Worm (Caenorhabditis elegans): ENCODE data around the gene R02F2.1.

R02F2.1 gene

ce11 chrIII:5517423-5517822 lies 15.7 kb downstream of the R02F2.1 start, which contains the start of gene nekl-4:
nekl-4 (minus strand) TSS chrIII:5517523.
- TF ChIP-seq sox-2 (GFP tag; IDR thresholded peaks at IDR 0.05) (no peak), ets-4 (tag; optimal IDR thresholded peaks at IDR 0.05) (no peak), F13H6.1 (tag; optimal IDR thresholded peaks at IDR 0.05) (no peak), pros-1 (tag; optimal IDR thresholded peaks at IDR 0.05) (no peak), C38D4.7 (GFP tag; optimal IDR thresholded peaks at IDR 0.05) (no peak), hlh-13 (GFP tag; optimal IDR thresholded peaks at IDR 0.05) (no peak), sox-4 (tag; optimal IDR thresholded peaks at IDR 0.05) (no peak), tbx-7 (tag; optimal IDR thresholded peaks at IDR 0.05) (no peak), unc-42 (tag; optimal IDR thresholded peaks at IDR 0.05) (no peak), pqm-1 (tag; optimal IDR thresholded peaks at IDR 0.05) (no peak), lin-11 (tag; optimal IDR thresholded peaks at IDR 0.05) (no peak), ceh-9 (tag; optimal IDR thresholded peaks at IDR 0.05) (no peak), K02D7.2 (tag; optimal IDR thresholded peaks at IDR 0.05) (no peak), fkh-10 (GFP tag; optimal IDR thresholded peaks at IDR 0.05) (no peak), pat-9 (tag; optimal IDR thresholded peaks at IDR 0.05) (no peak), nhr-11 (tag; optimal IDR thresholded peaks at IDR 0.05) (no peak), ama-1 (optimal IDR thresholded peaks at IDR 0.05) (no peak), dmd-4 (tag; optimal IDR thresholded peaks at IDR 0.05; ENCODE audit: borderline replicate concordance) (no peak), nfya-1 (tag; optimal IDR thresholded peaks at IDR 0.05) (no peak)

- no peak for TF ChIP-seq unc-3 (GFP tag; conservative IDR thresholded peaks at IDR 0.05)
- no peak for TF ChIP-seq unc-3 (tag; optimal IDR thresholded peaks at IDR 0.05)
- no peak for TF ChIP-seq ceh-22 (tag; optimal IDR thresholded peaks at IDR 0.05)
- no peak for TF ChIP-seq elt-2 (tag; optimal IDR thresholded peaks at IDR 0.05)
- no peak for TF ChIP-seq pat-9 (tag; optimal IDR thresholded peaks at IDR 0.05)
- no peak for TF ChIP-seq ahr-1 (tag; optimal IDR thresholded peaks at IDR 0.05)
- no peak for TF ChIP-seq nhr-11 (tag; optimal IDR thresholded peaks at IDR 0.05)
- no peak for TF ChIP-seq fkh-6 (tag; optimal IDR thresholded peaks at IDR 0.05)
- TF ChIP-seq hlh-8 (tag; optimal IDR thresholded peaks at IDR 0.05) = no peak
- TF ChIP-seq ceh-18 (tag; optimal IDR thresholded peaks at IDR 0.05) = no peak
- TF ChIP-seq elt-4 (tag; optimal IDR thresholded peaks at IDR 0.05) = no peak
Observed at ce11 chrIII:5521930-5522329, 20.2 kb downstream of the R02F2.1 start, which contains the start of gene D1044.4. D1044.4 (minus strand) TSS chrIII:5522030.

- no peak for TF ChIP-seq ahr-1 (tag; optimal IDR thresholded peaks at IDR 0.05)
- no peak for TF ChIP-seq hlh-13 (GFP tag; optimal IDR thresholded peaks at IDR 0.05)
- no peak for TF ChIP-seq rnt-1 (tag; optimal IDR thresholded peaks at IDR 0.05)
- TF ChIP-seq F13H6.1 (tag; optimal IDR thresholded peaks at IDR 0.05) = no peak
- TF ChIP-seq ceh-34 (tag; optimal IDR thresholded peaks at IDR 0.05) = no peak
- TF ChIP-seq ceh-31 (tag; optimal IDR thresholded peaks at IDR 0.05) = no peak
- no peak for TF ChIP-seq ets-4 (tag; optimal IDR thresholded peaks at IDR 0.05)
- TF ChIP-seq dve-1 (tag; optimal IDR thresholded peaks at IDR 0.05) = no peak
Observed at ce11 chrIII:5525973-5526372, 24.3 kb downstream of the R02F2.1 start, which contains the start of gene dex-1. dex-1 (plus strand) TSS chrIII:5526104.

- TF ChIP-seq tbx-7 (tag; optimal IDR thresholded peaks at IDR 0.05) (no peak), sox-2 (GFP tag; IDR thresholded peaks at IDR 0.05) (no peak), ceh-18 (tag; optimal IDR thresholded peaks at IDR 0.05) (no peak), pros-1 (tag; optimal IDR thresholded peaks at IDR 0.05) (no peak), ttx-3 (tag; optimal IDR thresholded peaks at IDR 0.05) (no peak), che-1 (tag; optimal IDR thresholded peaks at IDR 0.05) (no peak), lim-6 (tag; optimal IDR thresholded peaks at IDR 0.05) (no peak), ceh-24 (tag; optimal IDR thresholded peaks at IDR 0.05) (no peak), T23F11.4 (GFP tag; optimal IDR thresholded peaks at IDR 0.05) (no peak), dmd-4 (tag; optimal IDR thresholded peaks at IDR 0.05; ENCODE audit: borderline replicate concordance) (no peak), fax-1 (tag; optimal IDR thresholded peaks at IDR 0.05) (no peak), sdc-2 (tag; optimal IDR thresholded peaks at IDR 0.05) (no peak), fkh-6 (tag; optimal IDR thresholded peaks at IDR 0.05) (no peak), ceh-30 (tag; optimal IDR thresholded peaks at IDR 0.05) (no peak), ceh-34 (tag; optimal IDR thresholded peaks at IDR 0.05) (no peak), ceh-14 (tag; optimal IDR thresholded peaks at IDR 0.05) (no peak), pha-4 (tag; optimal IDR thresholded peaks at IDR 0.05) (no peak), hlh-6 (tag; optimal IDR thresholded peaks at IDR 0.05) (no peak), nhr-232 (tag; optimal IDR thresholded peaks at IDR 0.05) (no peak), ahr-1 (tag; optimal IDR thresholded peaks at IDR 0.05) (no peak)
Observed at ce11 chrIII:5541777-5542176, 40.1 kb downstream of the R02F2.1 start.
